Worm (Caenorhabditis elegans): Measurements from ENCODE around the gene ivd-1.

DNA sequence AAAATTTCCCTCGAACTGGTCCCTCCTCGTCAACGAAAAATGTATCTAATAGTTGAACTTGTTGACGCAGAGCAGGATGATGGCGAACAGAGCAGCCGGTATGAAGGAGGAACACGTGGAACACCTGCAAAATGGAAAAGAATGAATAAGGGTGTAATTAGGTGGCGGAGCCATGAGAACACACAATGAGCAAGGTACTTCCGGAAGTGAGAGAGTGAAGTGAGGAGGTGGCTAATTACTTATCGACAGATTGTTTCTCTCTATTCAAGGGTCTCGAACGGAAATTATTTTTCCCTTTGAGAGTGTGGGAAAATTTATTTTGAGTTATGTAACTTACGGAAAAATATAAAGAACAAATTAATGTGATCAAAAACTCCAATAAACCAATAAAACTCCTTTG, 4.8 kb upstream of the ivd-1 start:
- TF ChIP-seq dve-1 (tag; optimal IDR thresholded peaks at IDR 0.05; ENCODE audit: insufficient read depth) (no peak), spr-1 (tag; optimal IDR thresholded peaks at IDR 0.05) (no peak), nhr-11 (tag; optimal IDR thresholded peaks at IDR 0.05) (no peak), lin-13 (GFP tag; optimal IDR thresholded peaks at IDR 0.05) (no peak), F44E2.7 (GFP tag; IDR thresholded peaks at IDR 0.05) (no peak), ama-1 (optimal IDR thresholded peaks at IDR 0.05) (no peak), unc-39 (tag; optimal IDR thresholded peaks at IDR 0.05) (no peak)
